Fruit fly (Drosophila melanogaster) whole organism, wandering third instar larva: Measurements from ENCODE around the gene Ns4.
A peak's percentile ranks its signal among the peaks of the same experiment; 100 is the strongest.

Experiments used
- Abd-B ChIP-seq: fragments of >200 bp; optimal IDR thresholded peaks from 2 replicates; lab custom pipeline; 2017; ENCODE audit warnings: missing biosample characterization, missing genetic modification characterization
- CG9705 ChIP-seq: fragments of 200-800 bp; sonication (Bioruptor generic); optimal IDR thresholded peaks from 2 replicates; lab custom pipeline; 2018; ENCODE audit warnings: missing biosample characterization, mild to moderate bottlenecking, missing genetic modification characterization
- CrebA ChIP-seq: fragments of 200-800 bp; sonication (Bioruptor generic); optimal IDR thresholded peaks from 2 replicates; lab custom pipeline; 2016; ENCODE audit warnings: missing biosample characterization, mild to moderate bottlenecking, missing genetic modification characterization, borderline replicate concordance
- Dfd ChIP-seq: fragments of >200 bp; optimal IDR thresholded peaks from 2 replicates; lab custom pipeline; 2017; ENCODE audit warnings: missing biosample characterization, missing genetic modification characterization
- Dif ChIP-seq: fragments of 200-275, 200-300 bp; sonication (Bioruptor generic); optimal IDR thresholded peaks from 2 replicates; lab custom pipeline; 2018; ENCODE audit warnings: missing biosample characterization, missing genetic modification characterization; ENCODE audit not compliant: partially characterized antibody
- GATAd ChIP-seq: sonication (Bioruptor generic); optimal IDR thresholded peaks from 2 replicates; lab custom pipeline; 2016; ENCODE audit warnings: missing biosample characterization, missing genetic modification characterization
- HLH106 ChIP-seq: fragments of 200-800 bp; optimal IDR thresholded peaks from 3 replicates; lab custom pipeline; 2019; ENCODE audit warnings: missing biosample characterization, mild to moderate bottlenecking, missing genetic modification characterization, moderate library complexity
- Hnf4 ChIP-seq: fragments of 200-800 bp; sonication (Bioruptor generic); optimal IDR thresholded peaks from 2 replicates; lab custom pipeline; 2016; ENCODE audit warnings: missing biosample characterization, mild to moderate bottlenecking, missing genetic modification characterization
- Hr78 ChIP-seq: fragments of >200 bp; optimal IDR thresholded peaks from 2 replicates; lab custom pipeline; 2017; ENCODE audit warnings: missing biosample characterization, missing genetic modification characterization
- Hr83 ChIP-seq: fragments of 200-300 bp; sonication (Bioruptor generic); optimal IDR thresholded peaks from 2 replicates; lab custom pipeline; 2016; ENCODE audit warnings: missing biosample characterization, mild to moderate bottlenecking, missing genetic modification characterization, moderate library complexity; ENCODE audit not compliant: poor library complexity, severe bottlenecking
- Jra ChIP-seq: sonication (Bioruptor generic); optimal IDR thresholded peaks from 2 replicates; lab custom pipeline; 2016; ENCODE audit warnings: missing biosample characterization, missing genetic modification characterization
- Mio ChIP-seq: sonication (Bioruptor generic); optimal IDR thresholded peaks from 2 replicates; lab custom pipeline; 2016; ENCODE audit warnings: missing biosample characterization, missing genetic modification characterization
- Myc ChIP-seq: fragments of >200 bp; optimal IDR thresholded peaks from 2 replicates; lab custom pipeline; 2017
- OdsH ChIP-seq: fragments of 200-800 bp; sonication (Bioruptor generic); optimal IDR thresholded peaks from 2 replicates; lab custom pipeline; 2016; ENCODE audit warnings: missing biosample characterization, mild to moderate bottlenecking, missing genetic modification characterization
- Rel ChIP-seq, 2 experiments: fragments of 200-800 bp; sonication (Bioruptor generic) in 1 of 2; optimal IDR thresholded peaks; 2 replicates in 1 of 2; 3 replicates in 1 of 2; lab custom pipeline; 2016 to 2019; ENCODE audit warnings: mild to moderate bottlenecking in 2 of 2, missing biosample characterization in 2 of 2, missing genetic modification characterization in 2 of 2, moderate library complexity in 1 of 2
- Sp1 ChIP-seq: fragments of 200-800 bp; sonication (Bioruptor generic); optimal IDR thresholded peaks from 3 replicates; lab custom pipeline; 2019; ENCODE audit warnings: missing biosample characterization, mild to moderate bottlenecking, missing genetic modification characterization, moderate library complexity
- br ChIP-seq: fragments of 200-800 bp; sonication (Bioruptor generic); optimal IDR thresholded peaks from 2 replicates; lab custom pipeline; 2016; ENCODE audit warnings: missing biosample characterization, missing genetic modification characterization
- brk ChIP-seq: fragments of 200-800 bp; sonication (Bioruptor generic); optimal IDR thresholded peaks from 2 replicates; lab custom pipeline; 2016; ENCODE audit warnings: missing biosample characterization, mild to moderate bottlenecking, missing genetic modification characterization
- dl ChIP-seq, 2 experiments: fragments of 175-275, 200-275 bp in 1 of 2; fragments of 200-275 bp in 1 of 2; sonication (Bioruptor generic); optimal IDR thresholded peaks; lab custom pipeline; 2018; ENCODE audit warnings: mild to moderate bottlenecking in 2 of 2, missing biosample characterization in 2 of 2, missing genetic modification characterization in 2 of 2, moderate library complexity in 2 of 2; ENCODE audit not compliant: partially characterized antibody in 2 of 2, insufficient read depth in 1 of 2
- dmrt93B ChIP-seq: fragments of 200-800 bp; sonication (Bioruptor generic); optimal IDR thresholded peaks from 2 replicates; lab custom pipeline; 2018; ENCODE audit warnings: missing biosample characterization, mild to moderate bottlenecking, missing genetic modification characterization
- dsf ChIP-seq: sonication (Bioruptor generic); optimal IDR thresholded peaks from 2 replicates; lab custom pipeline; 2016; ENCODE audit warnings: missing biosample characterization, missing genetic modification characterization, borderline replicate concordance
- ey ChIP-seq: fragments of 200-800 bp; sonication (Bioruptor generic); optimal IDR thresholded peaks from 2 replicates; lab custom pipeline; 2016; ENCODE audit warnings: missing biosample characterization, missing genetic modification characterization
- foxo ChIP-seq, 2 experiments: fragments of 200-800 bp; sonication (Bioruptor generic); optimal IDR thresholded peaks; 2 replicates in 1 of 2; 3 replicates in 1 of 2; lab custom pipeline; 2016 to 2017; ENCODE audit warnings: missing biosample characterization in 2 of 2, missing genetic modification characterization in 2 of 2
- fru ChIP-seq: fragments of 200-800 bp; sonication (Bioruptor generic); optimal IDR thresholded peaks from 3 replicates; lab custom pipeline; 2016; ENCODE audit warnings: missing biosample characterization, mild to moderate bottlenecking, missing genetic modification characterization
- h ChIP-seq: fragments of 200-800 bp; sonication (Bioruptor generic); optimal IDR thresholded peaks from 3 replicates; lab custom pipeline; 2016; ENCODE audit warnings: missing biosample characterization, mild to moderate bottlenecking, missing genetic modification characterization
- jim ChIP-seq: fragments of 175-275, 200-325 bp; sonication (Bioruptor generic); optimal IDR thresholded peaks from 2 replicates; lab custom pipeline; 2016; ENCODE audit warnings: missing biosample characterization, mild to moderate bottlenecking, missing genetic modification characterization
- lola ChIP-seq: fragments of >200 bp; optimal IDR thresholded peaks from 2 replicates; lab custom pipeline; 2017; ENCODE audit warnings: missing biosample characterization, missing genetic modification characterization
- pan ChIP-seq: fragments of >200 bp; optimal IDR thresholded peaks from 2 replicates; lab custom pipeline; 2017
- psq ChIP-seq: fragments of 200-800 bp; sonication (Bioruptor generic); optimal IDR thresholded peaks from 3 replicates; lab custom pipeline; 2017; ENCODE audit warnings: missing biosample characterization, mild to moderate bottlenecking, missing genetic modification characterization, moderate library complexity
- rgr ChIP-seq: fragments of 200-800 bp; sonication (Bioruptor generic); optimal IDR thresholded peaks from 3 replicates; lab custom pipeline; 2016; ENCODE audit warnings: missing biosample characterization, mild to moderate bottlenecking, missing genetic modification characterization
- sage ChIP-seq: fragments of 200-800 bp; sonication (Bioruptor generic); optimal IDR thresholded peaks from 2 replicates; lab custom pipeline; 2016; ENCODE audit warnings: missing biosample characterization, mild to moderate bottlenecking, missing genetic modification characterization
- sv ChIP-seq: fragments of 200-800 bp; sonication (Bioruptor generic); optimal IDR thresholded peaks from 3 replicates; lab custom pipeline; 2016; ENCODE audit warnings: missing biosample characterization, missing genetic modification characterization
- tai ChIP-seq: sonication (Bioruptor generic); optimal IDR thresholded peaks from 2 replicates; lab custom pipeline; 2016; ENCODE audit warnings: missing biosample characterization, missing genetic modification characterization
- usp ChIP-seq: fragments of >200 bp; optimal IDR thresholded peaks from 2 replicates; lab custom pipeline; 2017; ENCODE audit warnings: missing biosample characterization, missing genetic modification characterization
- woc ChIP-seq: sonication (Bioruptor generic); optimal IDR thresholded peaks from 2 replicates; lab custom pipeline; 2016; ENCODE audit warnings: missing biosample characterization, mild to moderate bottlenecking, missing genetic modification characterization

The Ns4 gene

DNA sequence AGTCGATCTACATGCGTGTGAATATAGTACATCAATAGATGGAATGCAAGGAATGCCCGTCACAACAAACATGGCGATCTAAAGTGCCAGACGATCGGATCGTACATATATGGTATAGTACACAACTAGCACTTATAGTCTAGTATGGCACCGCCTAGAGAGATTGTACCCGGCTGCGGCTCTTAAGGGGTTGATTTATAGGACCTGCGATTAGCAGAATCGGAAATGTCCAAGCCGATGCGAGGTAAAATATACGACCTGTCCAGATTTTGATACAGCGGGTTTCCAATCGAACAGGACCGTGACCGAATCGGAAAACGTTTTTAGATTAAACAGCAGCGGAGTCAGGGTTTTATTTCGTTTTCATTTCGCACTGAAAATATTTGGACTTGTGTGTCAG, 31.6 kb downstream of the Ns4 start:
- TF ChIP-seq tai (GFP tag; lab: Kevin White, UChicago) (no peak), Hr78 (GFP tag; lab: Kevin White, UChicago) (no peak), Hr83 (no peak), OdsH (GFP tag; lab: Kevin White, UChicago) (no peak), Abd-B (no peak), lola (GFP tag; lab: Kevin White, UChicago) (no peak), GATAd (GFP tag; lab: Kevin White, UChicago) (no peak), dmrt93B (GFP tag; lab: Kevin White, UChicago) (no peak), Dif (no peak), foxo (GFP tag; optimal IDR thresholded peaks at IDR 0.05; lab: Kevin White, UChicago) (no peak)

DNA sequence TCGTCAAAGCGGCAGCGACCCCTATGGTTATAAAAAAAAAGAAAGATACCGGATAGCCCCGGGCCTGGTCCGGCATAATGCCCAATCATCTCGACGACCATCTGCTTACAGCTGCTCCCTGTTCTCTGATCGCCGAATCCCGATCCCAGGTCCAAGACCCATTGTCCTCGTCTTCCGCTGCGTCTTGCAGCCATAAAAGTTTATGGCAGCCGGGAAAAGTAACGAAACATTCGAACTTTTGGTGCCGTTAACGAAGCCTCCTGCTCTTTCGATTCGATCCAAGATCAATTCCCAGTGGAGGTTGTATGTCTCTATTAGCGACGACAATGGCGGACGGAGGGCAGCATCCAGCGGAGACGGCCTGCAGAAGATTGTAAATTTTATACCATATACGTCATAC, 33.1 kb downstream of the Ns4 start:
- no peak for TF ChIP-seq Abd-B
- TF ChIP-seq ey (GFP tag; lab: Kevin White, UChicago), result no peak
- TF ChIP-seq dl (GFP tag; optimal IDR thresholded peaks at IDR 0.05; lab: Kevin White, UChicago; ENCODE audit: insufficient read depth in 1 of 2, partially characterized antibody in 2 of 2), result no peak
- TF ChIP-seq dsf (GFP tag; lab: Kevin White, UChicago), result no peak
- no peak for TF ChIP-seq pan (lab: Kevin White, UChicago)
- no peak for TF ChIP-seq Mio (GFP tag; lab: Kevin White, UChicago)
- TF ChIP-seq jim (GFP tag; lab: Kevin White, UChicago), result no peak
- TF ChIP-seq foxo (GFP tag; optimal IDR thresholded peaks at IDR 0.05; lab: Kevin White, UChicago), result no peak
- no peak for TF ChIP-seq usp (GFP tag; lab: Kevin White, UChicago)
- TF ChIP-seq HLH106 (tag; lab: Kevin White, UChicago), result no peak
- TF ChIP-seq Rel (GFP tag; optimal IDR thresholded peaks at IDR 0.05; lab: Kevin White, UChicago), result no peak
- no peak for TF ChIP-seq Rel (tag; optimal IDR thresholded peaks at IDR 0.05; lab: Kevin White, UChicago)
- no peak for TF ChIP-seq Myc (lab: Kevin White, UChicago)
- TF ChIP-seq h (GFP tag; lab: Kevin White, UChicago), result no peak
- no peak for TF ChIP-seq br
- no peak for TF ChIP-seq sage (GFP tag; lab: Kevin White, UChicago)
- TF ChIP-seq, all 38 proteins: peak for 0

DNA sequence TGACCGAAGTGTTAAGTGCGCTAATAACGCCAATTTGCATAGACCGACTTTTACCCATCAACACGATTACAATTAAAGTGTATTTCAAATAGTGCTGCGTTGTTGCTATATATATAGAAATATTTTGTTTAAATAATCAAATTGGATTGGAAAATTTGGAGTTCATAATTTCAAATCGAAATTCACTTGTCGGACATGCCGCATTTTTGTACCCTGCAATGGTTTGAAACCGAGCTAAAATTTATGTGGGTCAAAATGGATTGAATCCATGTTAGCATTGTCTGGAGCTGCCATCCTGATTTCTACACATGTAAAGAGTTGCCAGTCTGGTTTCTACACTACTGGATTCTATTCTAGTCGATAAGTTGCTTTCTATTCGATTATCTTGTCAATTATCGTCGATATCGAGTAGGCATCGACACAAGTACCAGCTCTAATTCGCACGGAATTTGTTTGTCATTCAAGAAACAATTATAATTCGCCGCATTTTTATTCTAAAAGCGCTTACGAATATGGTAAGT, 35.1 kb downstream of the Ns4 start, which contains the start of gene Pomp:
Gene Pomp (plus strand): TSS at position 386 of the 521 bp plus-strand sequence.
- TF ChIP-seq Myc (lab: Kevin White, UChicago), result peak; percentile 78
- TF ChIP-seq psq (GFP tag; lab: Kevin White, UChicago), result peak; percentile 65
- TF ChIP-seq fru (GFP tag; lab: Kevin White, UChicago), result peak; percentile 54
- no peak for TF ChIP-seq dl (GFP tag; optimal IDR thresholded peaks at IDR 0.05; lab: Kevin White, UChicago; ENCODE audit: insufficient read depth in 1 of 2, partially characterized antibody in 2 of 2)
- TF ChIP-seq foxo (GFP tag; optimal IDR thresholded peaks at IDR 0.05; lab: Kevin White, UChicago), result peak in 1 of 2 experiments; percentile 82
- peak; percentile 84 for TF ChIP-seq h (GFP tag; lab: Kevin White, UChicago)
- peak; percentile 38 for TF ChIP-seq dmrt93B (GFP tag; lab: Kevin White, UChicago)
- TF ChIP-seq CrebA (GFP tag; lab: Kevin White, UChicago), result no peak
- no peak for TF ChIP-seq pan (lab: Kevin White, UChicago)
- peak; percentile 76 for TF ChIP-seq rgr (GFP tag; lab: Kevin White, UChicago)
- no peak for TF ChIP-seq Dfd (GFP tag; lab: Kevin White, UChicago)
- TF ChIP-seq Rel (GFP tag; optimal IDR thresholded peaks at IDR 0.05; lab: Kevin White, UChicago), result no peak
- peak; percentile 27 for TF ChIP-seq Rel (tag; optimal IDR thresholded peaks at IDR 0.05; lab: Kevin White, UChicago)
- peak; percentile 71 for TF ChIP-seq HLH106 (tag; lab: Kevin White, UChicago)
- no peak for TF ChIP-seq usp (GFP tag; lab: Kevin White, UChicago)
- TF ChIP-seq dsf (GFP tag; lab: Kevin White, UChicago), result peak; percentile 48
- TF ChIP-seq CG9705, result no peak
- TF ChIP-seq OdsH (GFP tag; lab: Kevin White, UChicago), result peak; percentile 74
- TF ChIP-seq Jra, result peak; percentile 38
- peak; percentile 60 for TF ChIP-seq woc (GFP tag; lab: Kevin White, UChicago)
- peak; percentile 77 for TF ChIP-seq Hnf4 (GFP tag; lab: Kevin White, UChicago)
- peak; percentile 61 for TF ChIP-seq br
- TF ChIP-seq sage (GFP tag; lab: Kevin White, UChicago), result peak; percentile 76
- TF ChIP-seq sv (GFP tag; lab: Kevin White, UChicago), result peak; percentile 81
- peak; percentile 53 for TF ChIP-seq Sp1 (GFP tag; lab: Kevin White, UChicago)
- TF ChIP-seq brk (GFP tag; lab: Kevin White, UChicago), result peak; percentile 80
- peak; percentile 44 for TF ChIP-seq ey (GFP tag; lab: Kevin White, UChicago)
